Fruit fly (Drosophila melanogaster) whole organism, embryonic: ENCODE results near the gene CG10341.
A peak's percentile ranks its signal among the peaks of the same experiment; 100 is the strongest.

Experiments used
- CG14050 ChIP-seq: fragments of 200-800 bp; sonication (Bioruptor generic); IDR thresholded peaks from 3 replicates; pipeline ENCODE4 v1.3.6; 2022; ENCODE audit warnings: missing biosample characterization, missing genetic modification characterization
- CG2712 ChIP-seq: fragments of 200-800 bp; optimal IDR thresholded peaks from 3 replicates; lab custom pipeline; 2019; ENCODE audit warnings: missing biosample characterization, mild to moderate bottlenecking, missing genetic modification characterization, moderate library complexity
- CG3163 ChIP-seq: fragments of 200-800 bp; sonication (Bioruptor generic); optimal IDR thresholded peaks from 3 replicates; lab custom pipeline; 2016; ENCODE audit warnings: missing biosample characterization, missing genetic modification characterization
- GATAe ChIP-seq: fragments of 200-800 bp; sonication (Bioruptor generic); conservative IDR thresholded peaks from 2 replicates; pipeline ENCODE4 v1.3.6; 2022; ENCODE audit warnings: missing biosample characterization, missing genetic modification characterization
- Lpt ChIP-seq: fragments of >200 bp; optimal IDR thresholded peaks from 2 replicates; lab custom pipeline; 2018; ENCODE audit warnings: missing biosample characterization, missing genetic modification characterization
- Myb ChIP-seq: fragments of 200-800 bp; sonication (Bioruptor generic); optimal IDR thresholded peaks from 2 replicates; lab custom pipeline; 2016; ENCODE audit warnings: missing biosample characterization, missing genetic modification characterization
- Stat92E ChIP-seq, 3 experiments: fragments of >200 bp in 2 of 3; fragments of 200-800 bp in 1 of 3; sonication (Bioruptor generic) in 1 of 3; optimal IDR thresholded peaks; 2 replicates each; lab custom pipeline; 2017 to 2019; ENCODE audit warnings: missing biosample characterization in 3 of 3, missing genetic modification characterization in 3 of 3, mild to moderate bottlenecking in 1 of 3, moderate library complexity in 1 of 3
- ap ChIP-seq: fragments of 200-800 bp; sonication (Bioruptor generic); IDR thresholded peaks from 2 replicates; pipeline ENCODE4 v1.3.6; 2022; ENCODE audit warnings: missing biosample characterization, missing genetic modification characterization
- cad ChIP-seq: fragments of >200 bp; optimal IDR thresholded peaks from 2 replicates; lab custom pipeline; 2017; ENCODE audit warnings: missing biosample characterization, missing genetic modification characterization
- disco-r ChIP-seq: fragments of 200-800 bp; sonication (Bioruptor generic); optimal IDR thresholded peaks from 2 replicates; lab custom pipeline; 2016; ENCODE audit warnings: missing biosample characterization, missing genetic modification characterization
- dpn ChIP-seq, 2 experiments: fragments of 200-800 bp; sonication (Bioruptor generic); optimal IDR thresholded peaks; 3 replicates each; lab custom pipeline; 2016; ENCODE audit warnings: missing biosample characterization in 2 of 2, missing genetic modification characterization in 2 of 2
- exex ChIP-seq: fragments of 200-800 bp; sonication (Bioruptor generic); optimal IDR thresholded peaks from 4 replicates; lab custom pipeline; 2018; ENCODE audit warnings: missing biosample characterization, mild to moderate bottlenecking, missing genetic modification characterization, moderate library complexity

DNA sequence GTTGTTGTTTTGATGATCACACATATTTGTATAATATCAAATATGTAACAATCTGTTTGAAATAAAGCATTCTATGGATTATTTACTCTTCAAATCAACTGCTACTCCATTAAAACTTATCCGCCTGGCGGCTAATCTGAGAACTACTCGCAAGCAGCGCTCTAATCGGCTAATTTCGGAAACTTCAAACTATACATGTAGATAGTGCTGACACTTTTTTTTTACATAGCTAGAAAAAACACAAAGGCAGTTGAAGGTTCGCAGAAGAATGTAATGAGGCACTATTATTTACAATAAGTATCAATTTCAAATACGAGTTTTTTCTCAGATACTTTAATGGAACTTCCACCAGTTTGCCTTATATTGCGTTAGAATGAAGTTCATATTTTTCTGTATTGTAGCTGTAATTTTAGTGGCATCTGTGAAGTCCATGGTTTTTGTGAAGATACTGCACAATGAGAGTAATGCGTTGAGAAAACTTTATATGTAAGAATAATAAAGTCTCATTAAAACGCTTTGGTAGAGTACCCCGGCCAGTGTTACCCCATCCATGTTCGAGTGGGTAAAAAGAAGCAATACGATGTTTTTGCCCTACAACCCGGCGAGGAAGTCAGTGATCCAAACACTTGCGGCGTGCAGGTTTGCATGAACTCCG is 32.4 kb upstream of the CG10341 start:
- TF ChIP-seq GATAe (GFP tag; lab: Robert Waterston, UW), result no peak
- peak; percentile 51 for TF ChIP-seq CG3163
- TF ChIP-seq cad (GFP tag; lab: Kevin White, UChicago), result no peak
- peak; percentile 33; the same call in 1 of the 3 replicates for TF ChIP-seq CG14050 (GFP tag; lab: Robert Waterston, UW)
- TF ChIP-seq disco-r, result peak; percentile 29
- no peak for TF ChIP-seq exex
- TF ChIP-seq CG2712 (tag; lab: Kevin White, UChicago), result no peak
- no peak for TF ChIP-seq ap (GFP tag; lab: Robert Waterston, UW)
- no peak for TF ChIP-seq Lpt (GFP tag; lab: Kevin White, UChicago)
- no peak for TF ChIP-seq Stat92E (GFP tag; optimal IDR thresholded peaks at IDR 0.05; lab: Kevin White, UChicago)
- peak; percentile 45 to 57 for TF ChIP-seq dpn (GFP tag; optimal IDR thresholded peaks at IDR 0.05; lab: Kevin White, UChicago)
- TF ChIP-seq Myb (GFP tag; lab: Kevin White, UChicago), result peak; percentile 85
